Fruit fly (Drosophila melanogaster) whole organism, embryonic: ENCODE results near the gene CG31792.

Source experiments
- Asciz ChIP-seq: fragments of 200-800 bp; sonication (Bioruptor generic); optimal IDR thresholded peaks from 2 replicates; lab custom pipeline; 2017; ENCODE audit warnings: missing biosample characterization, mild to moderate bottlenecking, missing genetic modification characterization, missing genetic modification reagents
- CG10543 ChIP-seq: fragments of 200-800 bp; sonication (Bioruptor generic); optimal IDR thresholded peaks from 3 replicates; lab custom pipeline; 2017; ENCODE audit warnings: missing biosample characterization, mild to moderate bottlenecking, missing genetic modification characterization, moderate library complexity
- CG10959 ChIP-seq: fragments of 200-800 bp; sonication (Bioruptor generic); IDR thresholded peaks from 2 replicates; pipeline ENCODE4 v1.3.6; 2022; ENCODE audit warnings: missing biosample characterization, missing genetic modification characterization
- CG10979 ChIP-seq: fragments of 200-800 bp; sonication (Bioruptor generic); optimal IDR thresholded peaks from 2 replicates; lab custom pipeline; 2018; ENCODE audit warnings: missing biosample characterization, mild to moderate bottlenecking, missing genetic modification characterization, moderate library complexity
- CG11560 ChIP-seq: fragments of 200-800 bp; sonication (Bioruptor generic); IDR thresholded peaks from 3 replicates; pipeline ENCODE4 v1.3.6; 2022; ENCODE audit warnings: missing biosample characterization, missing genetic modification characterization
- CG11696 ChIP-seq: fragments of 200-800 bp; sonication (Bioruptor generic); IDR thresholded peaks from 2 replicates; pipeline ENCODE4 v1.3.6; 2022; ENCODE audit warnings: missing biosample characterization, missing genetic modification characterization
- CG11723 ChIP-seq: fragments of 200-800 bp; sonication (Bioruptor generic); optimal IDR thresholded peaks from 2 replicates; lab custom pipeline; 2017; ENCODE audit warnings: missing biosample characterization, mild to moderate bottlenecking, missing genetic modification characterization
- CG12391 ChIP-seq: fragments of 200-800 bp; sonication (Bioruptor generic); optimal IDR thresholded peaks from 3 replicates; lab custom pipeline; 2018; ENCODE audit warnings: missing biosample characterization, mild to moderate bottlenecking, missing genetic modification characterization, moderate library complexity
- CG12744 ChIP-seq: fragments of 200-800 bp; sonication (Bioruptor generic); optimal IDR thresholded peaks from 2 replicates; lab custom pipeline; 2016; ENCODE audit warnings: missing biosample characterization, missing genetic modification characterization
- CG12769 ChIP-seq: fragments of 200-800 bp; sonication (Bioruptor generic); optimal IDR thresholded peaks from 2 replicates; lab custom pipeline; 2019; ENCODE audit warnings: missing biosample characterization, mild to moderate bottlenecking, missing genetic modification characterization, moderate library complexity
- CG13424 ChIP-seq: fragments of 200-800 bp; sonication (Bioruptor generic); optimal IDR thresholded peaks from 2 replicates; lab custom pipeline; 2019; ENCODE audit warnings: missing biosample characterization, mild to moderate bottlenecking, missing genetic modification characterization, moderate library complexity
- CG14710 ChIP-seq: fragments of 200-800 bp; sonication (Bioruptor generic); optimal IDR thresholded peaks from 3 replicates; lab custom pipeline; 2019; ENCODE audit warnings: missing biosample characterization, mild to moderate bottlenecking, missing genetic modification characterization, moderate library complexity
- CG14965 ChIP-seq: fragments of 200-800 bp; sonication (Bioruptor generic); optimal IDR thresholded peaks from 2 replicates; lab custom pipeline; 2016; ENCODE audit warnings: missing biosample characterization, missing genetic modification characterization, borderline replicate concordance
- CG15269 ChIP-seq: fragments of 200-800 bp; sonication (Bioruptor generic); optimal IDR thresholded peaks from 2 replicates; lab custom pipeline; 2018; ENCODE audit warnings: missing biosample characterization, mild to moderate bottlenecking, missing genetic modification characterization, moderate library complexity
- CG16813 ChIP-seq: fragments of 200-800 bp; sonication (Bioruptor generic); IDR thresholded peaks from 3 replicates; pipeline ENCODE4 v1.3.6; 2022; ENCODE audit warnings: missing biosample characterization, missing genetic modification characterization; ENCODE audit not compliant: partially characterized antibody
- CG17912 ChIP-seq: fragments of 200-800 bp; sonication (Bioruptor generic); optimal IDR thresholded peaks from 2 replicates; lab custom pipeline; 2018; ENCODE audit warnings: missing biosample characterization, mild to moderate bottlenecking, missing genetic modification characterization
- CG18619 ChIP-seq: fragments of 200-800 bp; sonication (Bioruptor generic); optimal IDR thresholded peaks from 3 replicates; lab custom pipeline; 2017; ENCODE audit warnings: missing biosample characterization, mild to moderate bottlenecking, missing genetic modification characterization
- CG2120 ChIP-seq: fragments of 200-800 bp; sonication (Bioruptor generic); optimal IDR thresholded peaks from 3 replicates; lab custom pipeline; 2016; ENCODE audit warnings: missing biosample characterization, missing genetic modification characterization
- CG3281 ChIP-seq: fragments of 200-800 bp; sonication (Bioruptor generic); optimal IDR thresholded peaks from 3 replicates; lab custom pipeline; 2017; ENCODE audit warnings: missing biosample characterization, mild to moderate bottlenecking, missing genetic modification characterization
- CG3847 ChIP-seq: fragments of 200-800 bp; sonication (Bioruptor generic); IDR thresholded peaks from 2 replicates; pipeline ENCODE4 v1.3.6; 2022; ENCODE audit warnings: missing biosample characterization, missing genetic modification characterization
- CG4404 ChIP-seq: fragments of 200-800 bp; sonication (Bioruptor generic); IDR thresholded peaks from 2 replicates; pipeline ENCODE4 v1.3.6; 2022; ENCODE audit warnings: missing biosample characterization, missing genetic modification characterization
- CG4820 ChIP-seq: fragments of 200-800 bp; sonication (Bioruptor generic); optimal IDR thresholded peaks from 3 replicates; lab custom pipeline; 2016; ENCODE audit warnings: missing biosample characterization, missing genetic modification characterization
- CG5245 ChIP-seq: fragments of 200-800 bp; sonication (Bioruptor generic); optimal IDR thresholded peaks from 3 replicates; lab custom pipeline; 2016; ENCODE audit warnings: missing biosample characterization, missing genetic modification characterization
- CG6765 ChIP-seq: fragments of 200-800 bp; sonication (Bioruptor generic); optimal IDR thresholded peaks from 3 replicates; lab custom pipeline; 2017; ENCODE audit warnings: missing biosample characterization, mild to moderate bottlenecking, missing genetic modification characterization
- CG7839 ChIP-seq: fragments of 200-800 bp; sonication (Bioruptor generic); optimal IDR thresholded peaks from 3 replicates; lab custom pipeline; 2018; ENCODE audit warnings: missing biosample characterization, mild to moderate bottlenecking, missing genetic modification characterization, moderate library complexity
- CG7928 ChIP-seq: fragments of 200-800 bp; sonication (Bioruptor generic); optimal IDR thresholded peaks from 2 replicates; lab custom pipeline; 2017; ENCODE audit warnings: missing biosample characterization, mild to moderate bottlenecking, missing genetic modification characterization
- CG8924 ChIP-seq: fragments of 200-800 bp; optimal IDR thresholded peaks from 3 replicates; lab custom pipeline; 2019; ENCODE audit warnings: missing biosample characterization, mild to moderate bottlenecking, missing genetic modification characterization, moderate library complexity
- CG9727 ChIP-seq: fragments of 200-800 bp; sonication (Bioruptor generic); optimal IDR thresholded peaks from 3 replicates; lab custom pipeline; 2017; ENCODE audit warnings: missing biosample characterization, mild to moderate bottlenecking, missing genetic modification characterization
- CoRest ChIP-seq: fragments of 200-800 bp; sonication (Bioruptor generic); optimal IDR thresholded peaks from 3 replicates; lab custom pipeline; 2018; ENCODE audit warnings: missing biosample characterization, mild to moderate bottlenecking, missing genetic modification characterization, moderate library complexity
- Elba2 ChIP-seq: fragments of 200-800 bp; sonication (Bioruptor generic); optimal IDR thresholded peaks from 3 replicates; lab custom pipeline; 2016; ENCODE audit warnings: missing biosample characterization, missing genetic modification characterization
- HLH4C ChIP-seq: fragments of 200-800 bp; sonication (Bioruptor generic); IDR thresholded peaks from 3 replicates; pipeline ENCODE4 v1.3.6; 2022; ENCODE audit warnings: missing biosample characterization, missing genetic modification characterization; ENCODE audit not compliant: partially characterized antibody
- Meics ChIP-seq: fragments of 200-800 bp; sonication (Bioruptor generic); optimal IDR thresholded peaks from 2 replicates; lab custom pipeline; 2017; ENCODE audit warnings: missing biosample characterization, mild to moderate bottlenecking, missing genetic modification characterization
- Nf-YC ChIP-seq: fragments of 200-800 bp; optimal IDR thresholded peaks from 3 replicates; lab custom pipeline; 2019; ENCODE audit warnings: missing biosample characterization, mild to moderate bottlenecking, missing genetic modification characterization, moderate library complexity
- Optix ChIP-seq: fragments of 200-800 bp; sonication (Bioruptor generic); IDR thresholded peaks from 3 replicates; pipeline ENCODE4 v1.3.6; 2022; ENCODE audit warnings: missing biosample characterization, missing genetic modification characterization
- Six4 ChIP-seq: fragments of 200-800 bp; sonication (Bioruptor generic); optimal IDR thresholded peaks from 2 replicates; lab custom pipeline; 2016; ENCODE audit warnings: missing biosample characterization, missing genetic modification characterization
- Sox100B ChIP-seq: fragments of 200-800 bp; sonication (Bioruptor generic); optimal IDR thresholded peaks from 3 replicates; lab custom pipeline; 2018; ENCODE audit warnings: missing biosample characterization, mild to moderate bottlenecking, missing genetic modification characterization
- ap ChIP-seq: fragments of 200-800 bp; sonication (Bioruptor generic); IDR thresholded peaks from 2 replicates; pipeline ENCODE4 v1.3.6; 2022; ENCODE audit warnings: missing biosample characterization, missing genetic modification characterization
- bigmax ChIP-seq: fragments of 200-800 bp; sonication (Bioruptor generic); optimal IDR thresholded peaks from 2 replicates; lab custom pipeline; 2018; ENCODE audit warnings: missing biosample characterization, mild to moderate bottlenecking, missing genetic modification characterization
- btn ChIP-seq: fragments of 200-800 bp; sonication (Bioruptor generic); optimal IDR thresholded peaks from 2 replicates; lab custom pipeline; 2016; ENCODE audit warnings: missing biosample characterization, missing genetic modification characterization
- grau ChIP-seq: fragments of 200-800 bp; optimal IDR thresholded peaks from 3 replicates; lab custom pipeline; 2019; ENCODE audit warnings: missing biosample characterization, mild to moderate bottlenecking, missing genetic modification characterization, moderate library complexity
- hkb ChIP-seq, 2 experiments: fragments of 200-800 bp in 1 of 2; fragments of >200 bp in 1 of 2; sonication (Bioruptor generic) in 1 of 2; IDR thresholded peaks in 1 of 2; optimal IDR thresholded peaks in 1 of 2; 2 replicates each; pipeline versions ENCODE4 v1.3.6 to Lab custom; 2017 to 2022; ENCODE audit warnings: missing biosample characterization in 1 of 2, missing genetic modification characterization in 1 of 2
- inv ChIP-seq: fragments of 200-800 bp; sonication (Bioruptor generic); IDR thresholded peaks from 2 replicates; pipeline ENCODE4 v1.3.6; 2022; ENCODE audit warnings: missing biosample characterization, missing genetic modification characterization; ENCODE audit not compliant: partially characterized antibody
- jumu ChIP-seq: fragments of 200-800 bp; sonication (Bioruptor generic); optimal IDR thresholded peaks from 3 replicates; lab custom pipeline; 2016; ENCODE audit warnings: missing biosample characterization, missing genetic modification characterization
- odd ChIP-seq: fragments of 200-800 bp; sonication (Bioruptor generic); optimal IDR thresholded peaks from 2 replicates; lab custom pipeline; 2017; ENCODE audit warnings: missing biosample characterization, mild to moderate bottlenecking, missing genetic modification characterization
- pho ChIP-seq: fragments of 200-800 bp; sonication (Bioruptor generic); optimal IDR thresholded peaks from 2 replicates; lab custom pipeline; 2016; ENCODE audit warnings: missing biosample characterization, missing genetic modification characterization
- prd ChIP-seq, 3 experiments: fragments of >200 bp in 2 of 3; fragments of 200-800 bp in 1 of 3; sonication (Bioruptor generic) in 1 of 3; optimal IDR thresholded peaks in 2 of 3; IDR thresholded peaks in 1 of 3; 2 replicates in 2 of 3; 3 replicates in 1 of 3; pipeline versions ENCODE4 v1.3.6 to Lab custom; 2017 to 2022; ENCODE audit warnings: missing biosample characterization in 1 of 3, missing genetic modification characterization in 1 of 3
- sc ChIP-seq, 3 experiments: fragments of >200 bp in 2 of 3; fragments of 200-800 bp in 1 of 3; sonication (Bioruptor generic) in 1 of 3; optimal IDR thresholded peaks; 2 replicates in 2 of 3; 3 replicates in 1 of 3; lab custom pipeline; 2017; ENCODE audit warnings: mild to moderate bottlenecking in 1 of 3, missing biosample characterization in 1 of 3, missing genetic modification characterization in 1 of 3, missing genetic modification reagents in 1 of 3
- seq ChIP-seq: fragments of 200-800 bp; sonication (Bioruptor generic); IDR thresholded peaks from 2 replicates; pipeline ENCODE4 v1.3.6; 2022; ENCODE audit warnings: missing biosample characterization, missing genetic modification characterization
- sug ChIP-seq: fragments of 200-800 bp; optimal IDR thresholded peaks from 2 replicates; lab custom pipeline; 2019; ENCODE audit warnings: missing biosample characterization, mild to moderate bottlenecking, missing genetic modification characterization, moderate library complexity

CG31792 gene

dm6 chr2L:19019160-19019592, 21.9 kb downstream of the CG31792 start (continued):
- TF ChIP-seq CG5245 (GFP tag; lab: Kevin White, UChicago): no peak
- TF ChIP-seq CG4820 (GFP tag; lab: Kevin White, UChicago): no peak
- TF ChIP-seq btn (GFP tag; lab: Kevin White, UChicago): no peak
- no peak for TF ChIP-seq bigmax
- no peak for TF ChIP-seq HLH4C (GFP tag; lab: Robert Waterston, UW)
- TF ChIP-seq Elba2 (GFP tag; lab: Kevin White, UChicago): no peak
- TF ChIP-seq CG4404 (GFP tag; lab: Robert Waterston, UW): no peak
- TF ChIP-seq CG2120 (GFP tag; lab: Kevin White, UChicago): peak; percentile 66
- TF ChIP-seq pho: peak; percentile 37
- TF ChIP-seq Nf-YC (tag; lab: Kevin White, UChicago): peak; percentile 14
- no peak for TF ChIP-seq CG17912 (GFP tag; lab: Kevin White, UChicago)
- TF ChIP-seq ap: no peak
- no peak for TF ChIP-seq CG7928 (GFP tag; lab: Kevin White, UChicago)
- no peak for TF ChIP-seq CG11723 (GFP tag; lab: Kevin White, UChicago)
- no peak for TF ChIP-seq hkb (optimal IDR thresholded peaks at IDR 0.05; lab: Kevin White, UChicago)
- TF ChIP-seq hkb (GFP tag; IDR thresholded peaks at IDR 0.05; lab: Robert Waterston, UW): no peak
- no peak for TF ChIP-seq sc (optimal IDR thresholded peaks at IDR 0.05; lab: Kevin White, UChicago)
- no peak for TF ChIP-seq sc (GFP tag; optimal IDR thresholded peaks at IDR 0.05; lab: Kevin White, UChicago)
- peak; percentile 22 for TF ChIP-seq CG10979
- TF ChIP-seq CG10543 (GFP tag; lab: Kevin White, UChicago): no peak
- no peak for TF ChIP-seq jumu (GFP tag; lab: Kevin White, UChicago)
- TF ChIP-seq CG6765: no peak
- peak; percentile 29 for TF ChIP-seq sug (tag; lab: Kevin White, UChicago)
- TF ChIP-seq Six4 (GFP tag; lab: Kevin White, UChicago): no peak
- TF ChIP-seq Asciz: peak; percentile 5
- TF ChIP-seq CG3847: no peak
- TF ChIP-seq CG16813 (GFP tag; lab: Robert Waterston, UW): no peak
- peak; percentile 43 for TF ChIP-seq odd
- peak; percentile 35 for TF ChIP-seq CG14710 (tag; lab: Kevin White, UChicago)
- TF ChIP-seq CG15269 (tag; lab: Kevin White, UChicago): peak; percentile 44
- peak; percentile 50 for TF ChIP-seq CG9727 (GFP tag; lab: Kevin White, UChicago)
- peak; percentile 27 for TF ChIP-seq grau (tag; lab: Kevin White, UChicago)
- 0 out of 3 replicates have a peak, but pooled peaks have one; percentile 42 for TF ChIP-seq CG11560 (tag; lab: Robert Waterston, UW)
- TF ChIP-seq CG7839 (tag; lab: Kevin White, UChicago): peak; percentile 38
- peak; percentile 3 for TF ChIP-seq CG12769 (tag; lab: Kevin White, UChicago)
- TF ChIP-seq CG18619: peak; percentile 48
- no peak for TF ChIP-seq inv (GFP tag; lab: Robert Waterston, UW)
- peak; percentile 7 for TF ChIP-seq CG12391 (tag; lab: Kevin White, UChicago)
- TF ChIP-seq CG14965: no peak
- TF ChIP-seq Meics (GFP tag; lab: Kevin White, UChicago): peak; percentile 73
- no peak for TF ChIP-seq CG10959
- TF ChIP-seq CG8924 (tag; lab: Kevin White, UChicago): peak; percentile 28
- TF ChIP-seq prd (optimal IDR thresholded peaks at IDR 0.05; lab: Kevin White, UChicago): no peak
- TF ChIP-seq prd (GFP tag; IDR thresholded peaks at IDR 0.05; lab: Robert Waterston, UW): peak; percentile 5; the same call in 1 of the 3 replicates
- peak; percentile 62 for TF ChIP-seq Sox100B (GFP tag; lab: Kevin White, UChicago)
- no peak for TF ChIP-seq Optix
- peak; percentile 19; the same call in 1 of the 2 replicates for TF ChIP-seq seq (GFP tag; lab: Robert Waterston, UW)
- no peak for TF ChIP-seq CG11696
- no peak for TF ChIP-seq CG12744 (GFP tag; lab: Kevin White, UChicago)
- peak; percentile 61 for TF ChIP-seq CoRest (tag; lab: Kevin White, UChicago)
- TF ChIP-seq CG3281: peak; percentile 45
- peak; percentile 43 for TF ChIP-seq CG13424
